Worm (Caenorhabditis elegans) whole organism, late embryonic: ENCODE measurements around the gene drap-1.
A peak's percentile ranks its signal among the peaks of the same experiment; 100 is the strongest.

ENCODE experiments used
- C38D4.7 ChIP-seq: fragments of 200-800 bp; sonication (Bioruptor generic); optimal IDR thresholded peaks from 2 replicates; lab custom pipeline; 2018; ENCODE audit warnings: mild to moderate bottlenecking, missing genetic modification characterization, moderate library complexity, missing compliant biosample characterization
- F13H6.1 ChIP-seq: sonication (generic microtip); optimal IDR thresholded peaks from 2 replicates; lab custom pipeline; 2016; ENCODE audit warnings: missing genetic modification characterization, missing compliant biosample characterization
- K02D7.2 ChIP-seq: sonication (generic microtip); optimal IDR thresholded peaks from 2 replicates; lab custom pipeline; 2017; ENCODE audit warnings: mild to moderate bottlenecking, missing genetic modification characterization, missing compliant biosample characterization
- K09A11.1 ChIP-seq: sonication (generic microtip); optimal IDR thresholded peaks from 2 replicates; lab custom pipeline; 2017; ENCODE audit warnings: antibody characterized with exemption, mild to moderate bottlenecking, missing genetic modification characterization, missing compliant biosample characterization; ENCODE audit not compliant: insufficient read depth
- T23F11.4 ChIP-seq: fragments of 200-800 bp; sonication (Bioruptor generic); optimal IDR thresholded peaks from 2 replicates; lab custom pipeline; 2018; ENCODE audit warnings: mild to moderate bottlenecking, missing genetic modification characterization, missing compliant biosample characterization
- ceh-14 ChIP-seq: sonication (generic microtip); optimal IDR thresholded peaks from 2 replicates; lab custom pipeline; 2016; ENCODE audit warnings: missing genotype, missing genetic modification characterization, missing compliant biosample characterization
- ceh-18 ChIP-seq: sonication (generic microtip); optimal IDR thresholded peaks from 2 replicates; lab custom pipeline; 2016; ENCODE audit warnings: missing genetic modification characterization, missing compliant biosample characterization
- ceh-19 ChIP-seq: fragments of 200-800 bp; sonication (Bioruptor generic); optimal IDR thresholded peaks from 2 replicates; lab custom pipeline; 2018; ENCODE audit warnings: mild to moderate bottlenecking, missing genetic modification characterization, missing compliant biosample characterization
- ceh-24 ChIP-seq: sonication (generic microtip); optimal IDR thresholded peaks from 2 replicates; lab custom pipeline; 2016; ENCODE audit warnings: mild to moderate bottlenecking, missing genetic modification characterization, missing compliant biosample characterization
- ceh-30 ChIP-seq: fragments of 150-350 bp; optimal IDR thresholded peaks from 2 replicates; lab custom pipeline; 2014; ENCODE audit warnings: missing biosample characterization, missing genetic modification characterization
- ceh-31 ChIP-seq: sonication (generic microtip); optimal IDR thresholded peaks from 2 replicates; lab custom pipeline; 2016; ENCODE audit warnings: missing genetic modification characterization, missing compliant biosample characterization
- ceh-34 ChIP-seq: sonication (generic microtip); optimal IDR thresholded peaks from 2 replicates; lab custom pipeline; 2016; ENCODE audit warnings: mild to moderate bottlenecking, missing genetic modification characterization, missing compliant biosample characterization
- ceh-45 ChIP-seq: fragments of 200-800 bp; sonication (Bioruptor generic); IDR thresholded peaks from 2 replicates; pipeline ENCODE4 v1.3.6; 2022; ENCODE audit warnings: missing genetic modification reagents, missing genetic modification characterization, missing compliant biosample characterization
- ceh-48 ChIP-seq: sonication (generic microtip); optimal IDR thresholded peaks from 2 replicates; lab custom pipeline; 2016; ENCODE audit warnings: missing genetic modification characterization, inconsistent platforms, missing compliant biosample characterization
- che-1 ChIP-seq: sonication (generic microtip); optimal IDR thresholded peaks from 2 replicates; lab custom pipeline; 2016; ENCODE audit warnings: mild to moderate bottlenecking, missing genetic modification characterization, missing compliant biosample characterization
- dmd-4 ChIP-seq: sonication (generic microtip); optimal IDR thresholded peaks from 2 replicates; lab custom pipeline; 2016; ENCODE audit warnings: borderline replicate concordance, missing genetic modification characterization, missing compliant biosample characterization
- dve-1 ChIP-seq: sonication (generic microtip); optimal IDR thresholded peaks from 2 replicates; lab custom pipeline; 2017; ENCODE audit warnings: antibody characterized with exemption, mild to moderate bottlenecking, missing genetic modification characterization, missing compliant biosample characterization
- elt-2 ChIP-seq: sonication (generic microtip); optimal IDR thresholded peaks from 2 replicates; lab custom pipeline; 2016; ENCODE audit warnings: missing genetic modification reagents, missing genetic modification characterization, missing compliant biosample characterization
- ets-4 ChIP-seq: sonication (generic microtip); optimal IDR thresholded peaks from 2 replicates; lab custom pipeline; 2016; ENCODE audit warnings: missing genetic modification characterization, missing compliant biosample characterization
- hlh-13 ChIP-seq: fragments of 200-800 bp; sonication (Bioruptor generic); optimal IDR thresholded peaks from 2 replicates; lab custom pipeline; 2018; ENCODE audit warnings: mild to moderate bottlenecking, missing genetic modification characterization, missing compliant biosample characterization
- lim-6 ChIP-seq: sonication (generic microtip); optimal IDR thresholded peaks from 2 replicates; lab custom pipeline; 2016; ENCODE audit warnings: missing genetic modification characterization, missing compliant biosample characterization
- lin-11 ChIP-seq: fragments of 200-800 bp; sonication (Bioruptor generic); optimal IDR thresholded peaks from 2 replicates; lab custom pipeline; 2018; ENCODE audit warnings: mild to moderate bottlenecking, missing genetic modification characterization, missing compliant biosample characterization
- nfya-1 ChIP-seq: sonication (generic microtip); optimal IDR thresholded peaks from 2 replicates; lab custom pipeline; 2017; ENCODE audit warnings: missing genetic modification characterization, mild to moderate bottlenecking, missing compliant biosample characterization, antibody characterized with exemption, moderate library complexity
- nhr-232 ChIP-seq: sonication (generic microtip); optimal IDR thresholded peaks from 2 replicates; lab custom pipeline; 2016; ENCODE audit warnings: missing genetic modification characterization, missing compliant biosample characterization
- pat-9 ChIP-seq: fragments of 200-800 bp; sonication (Bioruptor generic); optimal IDR thresholded peaks from 2 replicates; lab custom pipeline; 2018; ENCODE audit warnings: mild to moderate bottlenecking, missing genetic modification characterization, moderate library complexity, missing compliant biosample characterization
- pha-2 ChIP-seq: sonication (generic microtip); optimal IDR thresholded peaks from 2 replicates; lab custom pipeline; 2017; ENCODE audit warnings: mild to moderate bottlenecking, missing genetic modification characterization, missing compliant biosample characterization
- pqm-1 ChIP-seq: sonication (generic microtip); optimal IDR thresholded peaks from 2 replicates; lab custom pipeline; 2016; ENCODE audit warnings: missing genetic modification characterization, missing compliant biosample characterization
- pros-1 ChIP-seq: fragments of 150-350 bp; optimal IDR thresholded peaks from 2 replicates; lab custom pipeline; 2014; ENCODE audit warnings: missing biosample characterization, missing genetic modification reagents, missing genetic modification characterization
- ref-2 ChIP-seq: sonication (generic microtip); optimal IDR thresholded peaks from 2 replicates; lab custom pipeline; 2016; ENCODE audit warnings: missing genetic modification characterization, missing compliant biosample characterization
- rnt-1 ChIP-seq: sonication (generic microtip); optimal IDR thresholded peaks from 2 replicates; lab custom pipeline; 2016; ENCODE audit warnings: missing genetic modification characterization, missing compliant biosample characterization
- sox-4 ChIP-seq: sonication (generic microtip); optimal IDR thresholded peaks from 2 replicates; lab custom pipeline; 2017; ENCODE audit warnings: mild to moderate bottlenecking, missing genetic modification characterization, inconsistent platforms, missing compliant biosample characterization
- syd-9 ChIP-seq: sonication (generic microtip); optimal IDR thresholded peaks from 2 replicates; lab custom pipeline; 2016; ENCODE audit warnings: mild to moderate bottlenecking, missing genetic modification characterization, moderate library complexity, missing compliant biosample characterization
- tbx-2 ChIP-seq: sonication (generic microtip); optimal IDR thresholded peaks from 2 replicates; lab custom pipeline; 2016; ENCODE audit warnings: missing genetic modification characterization, missing compliant biosample characterization
- ttx-3 ChIP-seq: sonication (generic microtip); optimal IDR thresholded peaks from 2 replicates; lab custom pipeline; 2016; ENCODE audit warnings: missing genetic modification reagents, missing genetic modification characterization, missing compliant biosample characterization
- unc-42 ChIP-seq: sonication (generic microtip); optimal IDR thresholded peaks from 2 replicates; lab custom pipeline; 2016; ENCODE audit warnings: missing genotype, missing genetic modification characterization, missing compliant biosample characterization
- unc-55 ChIP-seq: sonication (generic microtip); optimal IDR thresholded peaks from 2 replicates; lab custom pipeline; 2017; ENCODE audit warnings: missing biosample characterization, missing genetic modification reagents, missing genetic modification characterization
- zip-5 ChIP-seq: sonication (generic microtip); optimal IDR thresholded peaks from 2 replicates; lab custom pipeline; 2016; ENCODE audit warnings: missing genetic modification characterization, missing compliant biosample characterization

drap-1 gene

ce11 chrV:9690099-9690572, 39.8 kb upstream of the drap-1 start, which contains the start of gene rbx-1:
rbx-1 (minus strand) TSS chrV:9690522.
- no peak for TF ChIP-seq K02D7.2 (tag; lab: Kevin White, UChicago)
- no peak for TF ChIP-seq nhr-232 (tag; lab: Kevin White, UChicago)
- no peak for TF ChIP-seq ceh-45 (GFP tag; lab: Robert Waterston, UW)
- no peak for TF ChIP-seq ets-4 (tag; lab: Kevin White, UChicago)
- TF ChIP-seq ttx-3: no peak
- no peak for TF ChIP-seq zip-5 (tag; lab: Kevin White, UChicago)

- TF ChIP-seq lim-6 (tag; lab: Kevin White, UChicago) (no peak), dmd-4 (tag; lab: Kevin White, UChicago) (no peak), hlh-13 (GFP tag; lab: Kevin White, UChicago) (no peak), pat-9 (tag; lab: Kevin White, UChicago) (no peak), ceh-19 (GFP tag; lab: Kevin White, UChicago) (no peak), nfya-1 (tag; lab: Kevin White, UChicago) (peak; percentile 40), pqm-1 (tag; lab: Kevin White, UChicago) (no peak), C38D4.7 (GFP tag; lab: Kevin White, UChicago) (no peak), ceh-30 (tag; lab: Kevin White, UChicago) (peak; percentile 12), che-1 (tag; lab: Kevin White, UChicago) (no peak), unc-42 (no peak), unc-55 (GFP tag; lab: Kevin White, UChicago) (peak; percentile 33), syd-9 (tag; lab: Kevin White, UChicago) (no peak), ref-2 (tag; lab: Kevin White, UChicago) (no peak), ceh-24 (tag; lab: Kevin White, UChicago) (no peak), rnt-1 (tag; lab: Kevin White, UChicago) (no peak)
These were observed 39.2 kb upstream of the drap-1 start for ce11 chrV:9690728-9691127.

- peak; percentile 84 for TF ChIP-seq ceh-31 (tag; lab: Kevin White, UChicago)
- peak; percentile 15 for TF ChIP-seq unc-42
- peak; percentile 39 for TF ChIP-seq che-1 (tag; lab: Kevin White, UChicago)
- no peak for TF ChIP-seq pqm-1 (tag; lab: Kevin White, UChicago)
- TF ChIP-seq lin-11 (tag; lab: Kevin White, UChicago): no peak
- TF ChIP-seq K09A11.1 (tag; lab: Kevin White, UChicago): no peak
- TF ChIP-seq ceh-34: peak; percentile 53
- TF ChIP-seq dve-1 (tag; lab: Kevin White, UChicago): no peak
- TF ChIP-seq F13H6.1 (tag; lab: Kevin White, UChicago): peak; percentile 18
- TF ChIP-seq tbx-2 (tag; lab: Kevin White, UChicago): peak; percentile 80
- TF ChIP-seq sox-4: peak; percentile 17
- TF ChIP-seq rnt-1 (tag; lab: Kevin White, UChicago): peak; percentile 21
- no peak for TF ChIP-seq C38D4.7 (GFP tag; lab: Kevin White, UChicago)
- peak; percentile 83 for TF ChIP-seq pros-1 (tag; lab: Kevin White, UChicago)
- TF ChIP-seq ceh-14 (tag; lab: Kevin White, UChicago): peak; percentile 32
- no peak for TF ChIP-seq T23F11.4 (GFP tag; lab: Kevin White, UChicago)
- peak; percentile 11 for TF ChIP-seq ceh-48 (tag; lab: Kevin White, UChicago)
- peak; percentile 6 for TF ChIP-seq elt-2 (tag; lab: Kevin White, UChicago)
- TF ChIP-seq ets-4 (tag; lab: Kevin White, UChicago): peak; percentile 11
- TF ChIP-seq ceh-18 (tag; lab: Kevin White, UChicago): peak; percentile 82
- TF ChIP-seq ref-2 (tag; lab: Kevin White, UChicago): peak; percentile 22
- TF ChIP-seq nfya-1 (tag; lab: Kevin White, UChicago): peak; percentile 84
- no peak for TF ChIP-seq pha-2
These were observed 37.8 kb upstream of the drap-1 start, which contains the start of gene ztf-9 for ce11 chrV:9692109-9692581. ztf-9 (minus strand) TSS chrV:9692159.
